Worm (Caenorhabditis elegans): Measurements from ENCODE around the gene mig-21.

Gene mig-21

ce11 chrIII:5874263-5874662 is 3.9 kb downstream of the mig-21 start (continued):
- TF ChIP-seq let-607 (tag; optimal IDR thresholded peaks at IDR 0.05) = peak in 1 of 2 experiments; percentile 58
- no peak for TF ChIP-seq mes-4 (tag; optimal IDR thresholded peaks at IDR 0.05)
- TF ChIP-seq ekl-4 (GFP tag; IDR thresholded peaks at IDR 0.05) = peak; percentile 65
- no peak for TF ChIP-seq lag-1 (GFP tag; IDR thresholded peaks at IDR 0.05)
- TF ChIP-seq atf-7 (tag; optimal IDR thresholded peaks at IDR 0.05) = peak; percentile 37
- no peak for TF ChIP-seq B0019.2 (GFP tag; conservative IDR thresholded peaks at IDR 0.05)
- TF ChIP-seq ceh-100 (GFP tag; IDR thresholded peaks at IDR 0.05) = no peak
- no peak for TF ChIP-seq gei-17 (GFP tag; optimal IDR thresholded peaks at IDR 0.05)
- TF ChIP-seq madf-6 (GFP tag; IDR thresholded peaks at IDR 0.05) = peak; percentile 11; the same call in 1 of the 2 replicates
- TF ChIP-seq tlf-1 (GFP tag; optimal IDR thresholded peaks at IDR 0.05) = peak; percentile 41
- TF ChIP-seq somi-1 (GFP tag; optimal IDR thresholded peaks at IDR 0.05) = peak; percentile 57
- TF ChIP-seq F10E7.11 (tag; optimal IDR thresholded peaks at IDR 0.05) = no peak
- TF ChIP-seq nfya-1 (tag; optimal IDR thresholded peaks at IDR 0.05; ENCODE audit: borderline replicate concordance, insufficient read depth) = no peak
- TF ChIP-seq snpc-1.3 (tag; optimal IDR thresholded peaks at IDR 0.05; ENCODE audit: insufficient read depth) = no peak
- no peak for TF ChIP-seq F39B2.1 (GFP tag; IDR thresholded peaks at IDR 0.05)
- no peak for TF ChIP-seq akir-1 (GFP tag; optimal IDR thresholded peaks at IDR 0.05)
- TF ChIP-seq tbp1 (GFP tag; optimal IDR thresholded peaks at IDR 0.05) = peak; percentile 4
- TF ChIP-seq mxl-1 (tag; optimal IDR thresholded peaks at IDR 0.05) = no peak
- peak; percentile 19 for TF ChIP-seq lin-54 (GFP tag; optimal IDR thresholded peaks at IDR 0.05)
- peak; percentile 38 for TF ChIP-seq madf-10 (tag; optimal IDR thresholded peaks at IDR 0.05)
- TF ChIP-seq rcor-1 (GFP tag; IDR thresholded peaks at IDR 0.05) = no peak
- no peak for TF ChIP-seq B0035.1 (tag; optimal IDR thresholded peaks at IDR 0.05)
- TF ChIP-seq lsy-27 (tag; optimal IDR thresholded peaks at IDR 0.05; ENCODE audit: borderline replicate concordance, insufficient read depth) = no peak
- no peak for TF ChIP-seq F23B12.7 (tag; optimal IDR thresholded peaks at IDR 0.05; ENCODE audit: insufficient read depth)
- TF ChIP-seq nhr-80 (tag; optimal IDR thresholded peaks at IDR 0.05) = peak; percentile 67
- peak; percentile 74 for TF ChIP-seq Y53G8AR.9 (GFP tag; conservative IDR thresholded peaks at IDR 0.05)

- no peak for TF ChIP-seq attf-6 (GFP tag; IDR thresholded peaks at IDR 0.05)
- no peak for TF ChIP-seq snpc-4 (GFP tag; optimal IDR thresholded peaks at IDR 0.05)
- TF ChIP-seq snpc-4 (tag; optimal IDR thresholded peaks at IDR 0.05) = no peak
- TF ChIP-seq ccch-3 (GFP tag; optimal IDR thresholded peaks at IDR 0.05) = no peak
- no peak for TF ChIP-seq ekl-4 (GFP tag; IDR thresholded peaks at IDR 0.05)
- TF ChIP-seq Y95B8A.8 (GFP tag; IDR thresholded peaks at IDR 0.05) = no peak
- TF ChIP-seq xnd-1 (tag; optimal IDR thresholded peaks at IDR 0.05) = no peak
- TF ChIP-seq tbp1 (GFP tag; optimal IDR thresholded peaks at IDR 0.05) = no peak
- no peak for TF ChIP-seq attf-5 (GFP tag; optimal IDR thresholded peaks at IDR 0.05)
- no peak for TF ChIP-seq F39B2.1 (GFP tag; IDR thresholded peaks at IDR 0.05)
Measured at ce11 chrIII:5872288-5872687, 5.9 kb downstream of the mig-21 start.

ce11 chrIII:5871760-5872159 is 6.4 kb downstream of the mig-21 start, which contains the start of the genes F01F1.11 and F01F1.3:
F01F1.11 (minus strand) TSS chrIII:5871877.
F01F1.3 (plus strand) TSS chrIII:5871938.
- TF ChIP-seq dox-1 (GFP tag; IDR thresholded peaks at IDR 0.05) (peak; percentile 64; the same call in 1 of the 2 replicates), ztf-28 (GFP tag; IDR thresholded peaks at IDR 0.05) (peak; percentile 72; the same call in 1 of the 2 replicates), efl-1 (GFP tag; optimal IDR thresholded peaks at IDR 0.05) (peak; percentile 80), rec-8 (tag; optimal IDR thresholded peaks at IDR 0.05) (peak; percentile 23 to 31), ets-4 (GFP tag; optimal IDR thresholded peaks at IDR 0.05) (no peak), madf-8 (GFP tag; conservative IDR thresholded peaks at IDR 0.05) (0 out of 2 replicates have a peak, but pooled peaks have one; percentile 25), ZK185.1 (tag; optimal IDR thresholded peaks at IDR 0.05; ENCODE audit: poor library complexity, severe bottlenecking) (peak; percentile 78), nhr-179 (tag; optimal IDR thresholded peaks at IDR 0.05) (no peak), K11D2.4 (GFP tag; IDR thresholded peaks at IDR 0.05) (peak; percentile 57), snpc-1.3 (tag; optimal IDR thresholded peaks at IDR 0.05; ENCODE audit: insufficient read depth) (peak; percentile 28), athp-1 (tag; optimal IDR thresholded peaks at IDR 0.05) (peak; percentile 6), ztf-18 (tag; optimal IDR thresholded peaks at IDR 0.05) (peak; percentile 10), lin-35 (GFP tag; optimal IDR thresholded peaks at IDR 0.05) (peak in 2 of 3 experiments; percentile 56 to 93), F33H1.4 (GFP tag; IDR thresholded peaks at IDR 0.05) (peak; percentile 63)
